Worm (Caenorhabditis elegans): Measurements from ENCODE around the gene Y113G7C.1.

DNA sequence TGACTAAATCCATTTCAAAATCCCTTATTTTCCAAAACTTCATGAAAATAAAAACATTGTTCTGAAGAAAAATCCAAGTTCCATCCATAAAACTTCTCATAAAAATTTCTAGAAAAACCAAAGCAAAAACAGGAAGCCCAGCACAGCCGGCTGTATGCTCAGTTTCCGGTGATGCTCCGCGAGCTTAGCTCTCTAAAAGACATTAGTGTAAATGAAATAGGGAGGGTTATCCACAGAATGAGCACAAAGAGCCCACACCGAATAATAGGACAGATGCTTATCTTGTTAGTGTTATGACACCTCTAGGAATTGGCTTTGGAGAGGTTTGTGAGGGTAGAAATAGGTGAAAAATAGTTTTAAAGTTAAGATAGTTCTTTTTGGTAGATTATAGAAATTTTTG, 20.5 kb downstream of the Y113G7C.1 start:
- TF ChIP-seq skn-1 (tag; optimal IDR thresholded peaks at IDR 0.05) = no peak
- TF ChIP-seq unc-62 (GFP tag; optimal IDR thresholded peaks at IDR 0.05) = no peak
- TF ChIP-seq ztf-11 (tag; optimal IDR thresholded peaks at IDR 0.05) = no peak
- TF ChIP-seq lsy-2 (tag; optimal IDR thresholded peaks at IDR 0.05) = no peak
- TF ChIP-seq nhr-11 (tag; optimal IDR thresholded peaks at IDR 0.05) = no peak
- TF ChIP-seq C34F6.9 (tag; optimal IDR thresholded peaks at IDR 0.05) = no peak
- TF ChIP-seq crh-2 (tag; optimal IDR thresholded peaks at IDR 0.05) = no peak
- TF ChIP-seq snpc-4 (tag; optimal IDR thresholded peaks at IDR 0.05) = no peak
- no peak for TF ChIP-seq lin-39 (tag; optimal IDR thresholded peaks at IDR 0.05)
- no peak for TF ChIP-seq nhr-23 (tag; optimal IDR thresholded peaks at IDR 0.05)
- no peak for TF ChIP-seq unc-39 (tag; optimal IDR thresholded peaks at IDR 0.05)
- no peak for TF ChIP-seq elt-3 (tag; optimal IDR thresholded peaks at IDR 0.05)

Measured in whole organism, L2 larva.